Fruit fly (Drosophila melanogaster) whole organism, embryonic: ENCODE data around the gene slam.

Experiments
- ATbp ChIP-seq: fragments of 200-800 bp; sonication (Bioruptor generic); optimal IDR thresholded peaks from 2 replicates; lab custom pipeline; 2017; ENCODE audit warnings: missing biosample characterization, mild to moderate bottlenecking, missing genetic modification characterization, missing genetic modification reagents
- Atf-2 ChIP-seq: fragments of 200-800 bp; sonication (Bioruptor generic); optimal IDR thresholded peaks from 2 replicates; lab custom pipeline; 2016; ENCODE audit warnings: missing biosample characterization, missing genetic modification characterization
- Atf3 ChIP-seq: fragments of 200-800 bp; sonication (Bioruptor generic); optimal IDR thresholded peaks from 3 replicates; lab custom pipeline; 2016; ENCODE audit warnings: missing biosample characterization, missing genetic modification characterization
- CG10267 ChIP-seq: fragments of 200-800 bp; sonication (Bioruptor generic); optimal IDR thresholded peaks from 2 replicates; lab custom pipeline; 2018; ENCODE audit warnings: missing biosample characterization, mild to moderate bottlenecking, missing genetic modification characterization, moderate library complexity
- CG11398 ChIP-seq: fragments of 200-800 bp; sonication (Bioruptor generic); optimal IDR thresholded peaks from 2 replicates; lab custom pipeline; 2016; ENCODE audit warnings: missing biosample characterization, missing genetic modification characterization
- CG11456 ChIP-seq: fragments of 200-800 bp; sonication (Bioruptor generic); IDR thresholded peaks from 3 replicates; pipeline ENCODE4 v1.3.6; 2022; ENCODE audit warnings: missing biosample characterization, missing genetic modification characterization
- CG11560 ChIP-seq: fragments of 200-800 bp; sonication (Bioruptor generic); IDR thresholded peaks from 3 replicates; pipeline ENCODE4 v1.3.6; 2022; ENCODE audit warnings: missing biosample characterization, missing genetic modification characterization
- CG12219 ChIP-seq: fragments of 200-800 bp; sonication (Bioruptor generic); optimal IDR thresholded peaks from 3 replicates; lab custom pipeline; 2018; ENCODE audit warnings: missing biosample characterization, mild to moderate bottlenecking, missing genetic modification characterization
- CG14014 ChIP-seq: fragments of 200-800 bp; sonication (Bioruptor generic); IDR thresholded peaks from 2 replicates; pipeline ENCODE4 v1.3.6; 2022; ENCODE audit warnings: missing biosample characterization, missing genetic modification characterization
- CG15269 ChIP-seq: fragments of 200-800 bp; sonication (Bioruptor generic); optimal IDR thresholded peaks from 2 replicates; lab custom pipeline; 2018; ENCODE audit warnings: missing biosample characterization, mild to moderate bottlenecking, missing genetic modification characterization, moderate library complexity
- CG2129 ChIP-seq: fragments of 200-800 bp; sonication (Bioruptor generic); IDR thresholded peaks from 2 replicates; pipeline ENCODE4 v1.3.6; 2022; ENCODE audit warnings: missing biosample characterization, missing genetic modification characterization; ENCODE audit not compliant: partially characterized antibody
- CG2875 ChIP-seq: fragments of 200-800 bp; sonication (Bioruptor generic); optimal IDR thresholded peaks from 2 replicates; lab custom pipeline; 2017; ENCODE audit warnings: missing biosample characterization, mild to moderate bottlenecking, missing genetic modification characterization, missing genetic modification reagents
- CG3065 ChIP-seq: fragments of 200-800 bp; sonication (Bioruptor generic); optimal IDR thresholded peaks from 2 replicates; lab custom pipeline; 2016; ENCODE audit warnings: missing biosample characterization, missing genetic modification characterization
- CG31388 ChIP-seq: fragments of 200-800 bp; sonication (Bioruptor generic); optimal IDR thresholded peaks from 2 replicates; lab custom pipeline; 2016; ENCODE audit warnings: missing biosample characterization, missing genetic modification characterization
- CG34224 ChIP-seq: fragments of 200-800 bp; sonication (Bioruptor generic); IDR thresholded peaks from 3 replicates; pipeline ENCODE4 v1.3.6; 2022; ENCODE audit warnings: missing biosample characterization, missing genetic modification characterization; ENCODE audit not compliant: partially characterized antibody
- CG3995 ChIP-seq: fragments of 200-800 bp; sonication (Bioruptor generic); optimal IDR thresholded peaks from 3 replicates; lab custom pipeline; 2016; ENCODE audit warnings: missing biosample characterization, missing genetic modification characterization
- CG4282 ChIP-seq: fragments of 200-800 bp; sonication (Bioruptor generic); optimal IDR thresholded peaks from 2 replicates; lab custom pipeline; 2016; ENCODE audit warnings: missing biosample characterization, missing genetic modification characterization
- CG8478 ChIP-seq: fragments of >200 bp; optimal IDR thresholded peaks from 2 replicates; lab custom pipeline; 2018
- CG9437 ChIP-seq: fragments of 200-800 bp; sonication (Bioruptor generic); optimal IDR thresholded peaks from 2 replicates; lab custom pipeline; 2018; ENCODE audit warnings: missing biosample characterization, mild to moderate bottlenecking, missing genetic modification characterization
- CG9609 ChIP-seq: fragments of 200-800 bp; sonication (Bioruptor generic); optimal IDR thresholded peaks from 3 replicates; lab custom pipeline; 2016; ENCODE audit warnings: missing biosample characterization, missing genetic modification characterization
- CG9817 ChIP-seq: fragments of 200-800 bp; sonication (Bioruptor generic); optimal IDR thresholded peaks from 2 replicates; lab custom pipeline; 2018; ENCODE audit warnings: missing biosample characterization, mild to moderate bottlenecking, missing genetic modification characterization, moderate library complexity
- Dll ChIP-seq: fragments of 200-800 bp; sonication (Bioruptor generic); IDR thresholded peaks from 4 replicates; pipeline ENCODE4 v1.3.6; 2022; ENCODE audit warnings: missing biosample characterization, missing genetic modification characterization; ENCODE audit not compliant: partially characterized antibody
- E2f1 ChIP-seq: fragments of 200-800 bp; sonication (Bioruptor generic); IDR thresholded peaks from 2 replicates; pipeline ENCODE4 v1.3.6; 2022; ENCODE audit warnings: missing biosample characterization, missing genetic modification characterization
- E2f2 ChIP-seq: fragments of 200-800 bp; sonication (Bioruptor generic); IDR thresholded peaks from 2 replicates; pipeline ENCODE4 v1.3.6; 2022; ENCODE audit warnings: missing biosample characterization, missing genetic modification characterization
- H2.0 ChIP-seq: fragments of 200-800 bp; sonication (Bioruptor generic); IDR thresholded peaks from 2 replicates; pipeline ENCODE4 v1.3.6; 2022; ENCODE audit warnings: missing biosample characterization, missing genetic modification characterization
- Hr3 ChIP-seq: fragments of 200-800 bp; sonication (Bioruptor generic); optimal IDR thresholded peaks from 3 replicates; lab custom pipeline; 2016; ENCODE audit warnings: missing biosample characterization, missing genetic modification characterization
- Mad ChIP-seq: fragments of 200-800 bp; sonication (Bioruptor generic); optimal IDR thresholded peaks from 2 replicates; lab custom pipeline; 2016; ENCODE audit warnings: missing biosample characterization, missing genetic modification characterization
- NC2α ChIP-seq: fragments of 200-800 bp; sonication (Bioruptor generic); optimal IDR thresholded peaks from 2 replicates; lab custom pipeline; 2016; ENCODE audit warnings: missing biosample characterization, missing genetic modification characterization
- Nf-YC ChIP-seq: fragments of 200-800 bp; optimal IDR thresholded peaks from 3 replicates; lab custom pipeline; 2019; ENCODE audit warnings: missing biosample characterization, mild to moderate bottlenecking, missing genetic modification characterization, moderate library complexity
- PHDP ChIP-seq: fragments of 200-800 bp; sonication (Bioruptor generic); optimal IDR thresholded peaks from 3 replicates; lab custom pipeline; 2018; ENCODE audit warnings: missing biosample characterization, mild to moderate bottlenecking, missing genetic modification characterization, moderate library complexity
- Stat92E ChIP-seq, 3 experiments: fragments of >200 bp in 2 of 3; fragments of 200-800 bp in 1 of 3; sonication (Bioruptor generic) in 1 of 3; optimal IDR thresholded peaks; 2 replicates each; lab custom pipeline; 2017 to 2019; ENCODE audit warnings: missing biosample characterization in 3 of 3, missing genetic modification characterization in 3 of 3, mild to moderate bottlenecking in 1 of 3, moderate library complexity in 1 of 3
- Trl ChIP-seq, 3 experiments: fragments of >200 bp in 2 of 3; fragments of 200-800 bp in 1 of 3; sonication (Bioruptor generic) in 1 of 3; optimal IDR thresholded peaks; 2 replicates in 1 of 3; 3 replicates in 2 of 3; lab custom pipeline; 2016 to 2017; ENCODE audit warnings: missing biosample characterization in 1 of 3, missing genetic modification characterization in 1 of 3
- YL-1 ChIP-seq: fragments of 200-800 bp; sonication (Bioruptor generic); optimal IDR thresholded peaks from 3 replicates; lab custom pipeline; 2017; ENCODE audit warnings: missing biosample characterization, mild to moderate bottlenecking, missing genetic modification characterization
- bowl ChIP-seq: fragments of 200-800 bp; sonication (Bioruptor generic); IDR thresholded peaks from 2 replicates; pipeline ENCODE4 v1.3.6; 2022; ENCODE audit warnings: missing biosample characterization, missing genetic modification characterization
- chn ChIP-seq: fragments of 200-800 bp; sonication (Bioruptor generic); optimal IDR thresholded peaks from 2 replicates; lab custom pipeline; 2016; ENCODE audit warnings: missing biosample characterization, missing genetic modification characterization
- corto ChIP-seq: fragments of 200-800 bp; sonication (Bioruptor generic); optimal IDR thresholded peaks from 2 replicates; lab custom pipeline; 2016; ENCODE audit warnings: missing biosample characterization, mild to moderate bottlenecking, missing genetic modification characterization, moderate library complexity
- da ChIP-seq: fragments of 200-800 bp; sonication (Bioruptor generic); optimal IDR thresholded peaks from 2 replicates; lab custom pipeline; 2016; ENCODE audit warnings: missing biosample characterization, missing genetic modification characterization
- danr ChIP-seq: fragments of 200-800 bp; sonication (Bioruptor generic); IDR thresholded peaks from 2 replicates; pipeline ENCODE4 v1.3.6; 2022; ENCODE audit warnings: missing biosample characterization, missing genetic modification characterization
- hb ChIP-seq: fragments of 200-800 bp; sonication (Bioruptor generic); IDR thresholded peaks from 3 replicates; pipeline ENCODE4 v1.3.6; 2022; ENCODE audit warnings: missing biosample characterization, missing genetic modification characterization; ENCODE audit not compliant: partially characterized antibody
- mirr ChIP-seq: fragments of 200-800 bp; sonication (Bioruptor generic); optimal IDR thresholded peaks from 3 replicates; lab custom pipeline; 2018; ENCODE audit warnings: missing biosample characterization, mild to moderate bottlenecking, missing genetic modification characterization
- peb ChIP-seq: fragments of 200-800 bp; sonication (Bioruptor generic); IDR thresholded peaks from 2 replicates; pipeline ENCODE4 v1.3.6; 2022; ENCODE audit warnings: missing biosample characterization, missing genetic modification characterization
- pfk ChIP-seq: fragments of 200-800 bp; sonication (Bioruptor generic); optimal IDR thresholded peaks from 2 replicates; lab custom pipeline; 2018; ENCODE audit warnings: missing biosample characterization, mild to moderate bottlenecking, missing genetic modification characterization, moderate library complexity
- sens ChIP-seq: fragments of 200-800 bp; sonication (Bioruptor generic); peaks from one replicate; lab custom pipeline; 2016; ENCODE audit warnings: missing biosample characterization, missing genetic modification characterization
- tll ChIP-seq, 2 experiments: fragments of 200-800 bp in 1 of 2; fragments of >200 bp in 1 of 2; sonication (Bioruptor generic) in 1 of 2; optimal IDR thresholded peaks; 2 replicates each; lab custom pipeline; 2017 to 2019; ENCODE audit warnings: missing biosample characterization in 2 of 2, missing genetic modification characterization in 2 of 2, mild to moderate bottlenecking in 1 of 2, moderate library complexity in 1 of 2
- trh ChIP-seq: fragments of 200-800 bp; sonication (Bioruptor generic); optimal IDR thresholded peaks from 2 replicates; lab custom pipeline; 2016; ENCODE audit warnings: missing biosample characterization, missing genetic modification characterization
- ttk ChIP-seq: fragments of 200-800 bp; sonication (Bioruptor generic); IDR thresholded peaks from 2 replicates; pipeline ENCODE4 v2.1.2; 2022; ENCODE audit warnings: missing biosample characterization, missing genetic modification characterization
- unc-4 ChIP-seq: fragments of 200-800 bp; sonication (Bioruptor generic); IDR thresholded peaks from 2 replicates; pipeline ENCODE4 v1.3.6; 2022; ENCODE audit warnings: missing biosample characterization, missing genetic modification characterization; ENCODE audit not compliant: partially characterized antibody
- vfl ChIP-seq: fragments of 200-800 bp; sonication (Bioruptor generic); optimal IDR thresholded peaks from 2 replicates; lab custom pipeline; 2016; ENCODE audit warnings: missing biosample characterization, missing genetic modification characterization

Gene slam

DNA sequence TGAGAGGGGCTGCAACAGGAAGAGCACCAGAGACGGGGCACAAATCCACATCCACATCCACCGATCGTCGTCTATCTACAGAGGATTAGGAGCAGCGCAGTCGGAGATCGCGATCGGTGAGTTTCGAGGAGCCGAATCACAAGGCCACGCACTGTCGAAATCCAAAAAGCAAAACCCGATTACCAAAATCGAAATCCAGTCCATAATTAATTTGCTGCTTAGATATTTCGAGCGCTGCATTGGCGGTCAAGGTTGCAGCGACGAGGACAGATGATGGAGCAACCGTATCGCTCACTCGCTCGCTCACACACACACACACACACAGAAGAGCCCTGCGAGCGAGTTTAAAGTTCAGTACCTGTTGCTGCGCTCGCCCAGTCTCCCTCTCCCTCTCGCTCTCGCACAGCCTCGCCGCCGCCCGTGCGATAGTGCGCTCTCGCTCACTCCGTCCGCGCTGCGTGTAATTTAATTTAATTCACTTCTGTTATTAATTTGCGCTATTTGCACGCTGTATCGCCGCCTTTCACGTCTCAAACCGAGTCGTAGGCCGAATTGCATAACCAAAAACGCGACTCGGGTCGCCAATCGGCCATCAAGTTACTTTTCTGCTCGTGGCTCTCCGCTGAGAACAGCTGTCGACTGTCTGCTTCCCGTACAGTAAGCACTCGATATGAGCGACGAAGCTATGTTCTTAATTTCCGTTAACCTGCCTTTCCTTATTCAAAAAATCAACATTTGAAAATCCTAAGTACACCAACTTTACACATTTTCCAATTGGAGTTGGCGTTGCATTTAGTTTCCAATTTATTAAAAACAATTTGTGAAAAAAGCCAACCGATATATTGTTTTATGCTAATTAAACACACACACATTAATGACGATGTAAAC, 32.9 kb upstream of the slam start (continued):
- TF ChIP-seq mirr (GFP tag; lab: Kevin White, UChicago) (no peak), CG11398 (GFP tag; lab: Kevin White, UChicago) (no peak), CG14014 (peak; percentile 47), H2.0 (peak; percentile 41; the same call in 1 of the 2 replicates), Nf-YC (peak; percentile 2), chn (GFP tag; lab: Kevin White, UChicago) (no peak), Dll (GFP tag; lab: Robert Waterston, UW) (0 out of 4 replicates have a peak, but pooled peaks have one; percentile 29), CG9437 (peak; percentile 45), CG8478 (lab: Kevin White, UChicago) (peak; percentile 89), CG11560 (tag; lab: Robert Waterston, UW) (no peak), CG2129 (no peak), Atf3 (GFP tag; lab: Kevin White, UChicago) (peak; percentile 49), trh (GFP tag; lab: Kevin White, UChicago) (no peak), danr (peak; percentile 23; the same call in 1 of the 2 replicates), CG15269 (peak; percentile 49), pfk (GFP tag; lab: Kevin White, UChicago) (no peak), bowl (GFP tag; lab: Robert Waterston, UW) (no peak), CG31388 (no peak), CG12219 (GFP tag; lab: Kevin White, UChicago) (no peak), Mad (GFP tag; lab: Kevin White, UChicago) (no peak), NC2α (GFP tag; lab: Kevin White, UChicago) (no peak), Stat92E (GFP tag; optimal IDR thresholded peaks at IDR 0.05; lab: Kevin White, UChicago) (no peak), CG10267 (tag; lab: Kevin White, UChicago) (peak; percentile 8), da (GFP tag; lab: Kevin White, UChicago) (no peak), tll (GFP tag; optimal IDR thresholded peaks at IDR 0.05; lab: Kevin White, UChicago) (peak in 1 of 2 experiments; percentile 14), hb (GFP tag; lab: Robert Waterston, UW) (no peak), E2f2 (GFP tag; lab: Robert Waterston, UW) (no peak), CG9609 (GFP tag; lab: Kevin White, UChicago) (peak; percentile 9), corto (GFP tag; lab: Kevin White, UChicago) (no peak), Trl (optimal IDR thresholded peaks at IDR 0.05; lab: Kevin White, UChicago) (peak; percentile 55 to 66), Trl (GFP tag; optimal IDR thresholded peaks at IDR 0.05; lab: Kevin White, UChicago) (peak; percentile 38), CG9817 (tag; lab: Kevin White, UChicago) (peak; percentile 40), Atf-2 (GFP tag; lab: Kevin White, UChicago) (no peak), YL-1 (peak; percentile 59), sens (GFP tag; lab: Kevin White, UChicago) (peak; percentile 90), CG11456 (GFP tag; lab: Robert Waterston, UW) (peak; percentile 34; the same call in 1 of the 3 replicates), CG3995 (peak; percentile 15), CG3065 (GFP tag; lab: Kevin White, UChicago) (no peak), PHDP (tag; lab: Kevin White, UChicago) (peak; percentile 51), Hr3 (peak; percentile 28), CG2875 (no peak), ATbp (peak; percentile 34), unc-4 (GFP tag; lab: Robert Waterston, UW) (no peak), CG4282 (GFP tag; lab: Kevin White, UChicago) (no peak), peb (GFP tag; lab: Robert Waterston, UW) (no peak), ttk (GFP tag; lab: Robert Waterston, UW) (no peak), vfl (GFP tag; lab: Kevin White, UChicago) (no peak), CG34224 (no peak; the same call in 2 of the 3 replicates), E2f1 (no peak; the same call in 1 of the 2 replicates)
